Worm (Caenorhabditis elegans) whole organism, young adult: ENCODE measurements around the gene noca-2.

Source experiments
- D2030.7 ChIP-seq: fragments of 200-800 bp; sonication (Bioruptor generic); IDR thresholded peaks from 2 replicates; pipeline ENCODE4 v1.3.6; 2022; ENCODE audit warnings: missing genetic modification reagents, missing genetic modification characterization, missing compliant biosample characterization
- F22D6.2 ChIP-seq: sonication (generic microtip); optimal IDR thresholded peaks from 2 replicates; lab custom pipeline; 2016; ENCODE audit warnings: mild to moderate bottlenecking, missing genetic modification characterization, missing compliant biosample characterization
- F57A8.1 ChIP-seq: fragments of 200-800 bp; sonication (Bioruptor generic); optimal IDR thresholded peaks from 2 replicates; lab custom pipeline; 2018; ENCODE audit warnings: mild to moderate bottlenecking, missing genetic modification characterization, moderate library complexity, missing compliant biosample characterization
- F57C9.4 ChIP-seq: sonication (generic microtip); optimal IDR thresholded peaks from 2 replicates; lab custom pipeline; 2017; ENCODE audit warnings: mild to moderate bottlenecking, missing genetic modification characterization, missing compliant biosample characterization
- Y79H2A.3 ChIP-seq: fragments of 200-800 bp; sonication (Bioruptor generic); conservative IDR thresholded peaks from 2 replicates; pipeline ENCODE4 v1.3.6; 2022; ENCODE audit warnings: missing genetic modification reagents, missing genetic modification characterization, missing compliant biosample characterization
- ZK185.1 ChIP-seq: sonication (generic microtip); optimal IDR thresholded peaks from 2 replicates; lab custom pipeline; 2016; ENCODE audit warnings: mild to moderate bottlenecking, missing genetic modification characterization, missing compliant biosample characterization; ENCODE audit not compliant: poor library complexity, severe bottlenecking
- akir-1 ChIP-seq: fragments of 200-800 bp; sonication (Bioruptor generic); optimal IDR thresholded peaks from 2 replicates; lab custom pipeline; 2018; ENCODE audit warnings: mild to moderate bottlenecking, missing genetic modification characterization, moderate library complexity, missing compliant biosample characterization
- bed-2 ChIP-seq: fragments of 200-800 bp; sonication (Bioruptor generic); IDR thresholded peaks from 2 replicates; pipeline ENCODE4 v1.3.6; 2022; ENCODE audit warnings: missing genetic modification reagents, missing genetic modification characterization, missing compliant biosample characterization
- ccch-3 ChIP-seq: fragments of 200-800 bp; sonication (Bioruptor generic); optimal IDR thresholded peaks from 2 replicates; lab custom pipeline; 2018; ENCODE audit warnings: mild to moderate bottlenecking, missing genetic modification characterization, missing compliant biosample characterization
- cebp-1 ChIP-seq, 2 experiments: fragments of 200-800 bp in 1 of 2; sonication (Bioruptor generic) in 1 of 2; sonication (generic microtip) in 1 of 2; IDR thresholded peaks in 1 of 2; optimal IDR thresholded peaks in 1 of 2; 2 replicates each; pipeline versions ENCODE4 v1.3.6 to Lab custom; 2017 to 2022; ENCODE audit warnings: missing compliant biosample characterization in 2 of 2, missing genetic modification characterization in 2 of 2, mild to moderate bottlenecking in 1 of 2, missing genetic modification reagents in 1 of 2, moderate library complexity in 1 of 2
- ceh-27 ChIP-seq: fragments of 200-800 bp; sonication (Bioruptor generic); optimal IDR thresholded peaks from 2 replicates; lab custom pipeline; 2018; ENCODE audit warnings: mild to moderate bottlenecking, missing genetic modification characterization, moderate library complexity, missing compliant biosample characterization
- chd-7 ChIP-seq: sonication (generic microtip); optimal IDR thresholded peaks from 2 replicates; lab custom pipeline; 2016; ENCODE audit warnings: mild to moderate bottlenecking, missing genetic modification characterization, moderate library complexity, missing compliant biosample characterization
- die-1 ChIP-seq: sonication (generic microtip); optimal IDR thresholded peaks from 2 replicates; lab custom pipeline; 2016; ENCODE audit warnings: missing genotype, mild to moderate bottlenecking, missing genetic modification characterization, missing compliant biosample characterization
- dpff-1 ChIP-seq: sonication (generic microtip); optimal IDR thresholded peaks from 2 replicates; lab custom pipeline; 2017; ENCODE audit warnings: mild to moderate bottlenecking, missing genetic modification characterization, missing compliant biosample characterization
- egl-18 ChIP-seq: fragments of 200-800 bp; sonication (Bioruptor generic); IDR thresholded peaks from 2 replicates; pipeline ENCODE4 v1.3.6; 2022; ENCODE audit warnings: missing genetic modification reagents, missing genetic modification characterization, missing compliant biosample characterization
- egl-44 ChIP-seq: fragments of 200-800 bp; sonication (Bioruptor generic); IDR thresholded peaks from 2 replicates; pipeline ENCODE4 v1.3.6; 2022; ENCODE audit warnings: missing genetic modification reagents, missing genetic modification characterization, missing compliant biosample characterization
- egrh-3 ChIP-seq: fragments of 200-800 bp; sonication (Bioruptor generic); IDR thresholded peaks from 2 replicates; pipeline ENCODE4 v1.3.6; 2022; ENCODE audit warnings: missing genetic modification reagents, missing genetic modification characterization, missing compliant biosample characterization
- ekl-4 ChIP-seq: fragments of 200-800 bp; sonication (Bioruptor generic); IDR thresholded peaks from 2 replicates; pipeline ENCODE4 v1.3.6; 2022; ENCODE audit warnings: missing genetic modification reagents, missing genetic modification characterization, missing compliant biosample characterization
- ets-4 ChIP-seq: fragments of 200-800 bp; sonication (Bioruptor generic); optimal IDR thresholded peaks from 2 replicates; lab custom pipeline; 2018; ENCODE audit warnings: mild to moderate bottlenecking, missing genetic modification characterization, missing compliant biosample characterization
- fkh-3 ChIP-seq: sonication (generic microtip); optimal IDR thresholded peaks from 2 replicates; lab custom pipeline; 2016; ENCODE audit warnings: mild to moderate bottlenecking, missing genetic modification characterization, missing compliant biosample characterization
- him-1 ChIP-seq: sonication (generic microtip); optimal IDR thresholded peaks from 2 replicates; lab custom pipeline; 2016; ENCODE audit warnings: missing genotype, missing genetic modification reagents, missing genetic modification characterization, missing compliant biosample characterization
- hlh-12 ChIP-seq: sonication (generic microtip); optimal IDR thresholded peaks from 2 replicates; lab custom pipeline; 2016; ENCODE audit warnings: missing genetic modification characterization, missing compliant biosample characterization
- hmg-20 ChIP-seq: fragments of 200-800 bp; sonication (Bioruptor generic); IDR thresholded peaks from 2 replicates; pipeline ENCODE4 v1.3.6; 2022; ENCODE audit warnings: missing genetic modification reagents, missing genetic modification characterization, missing compliant biosample characterization
- hsf-1 ChIP-seq: fragments of 200-800 bp; sonication (Bioruptor generic); IDR thresholded peaks from 2 replicates; pipeline ENCODE4 v1.3.6; 2022; ENCODE audit warnings: missing genetic modification reagents, missing genetic modification characterization, missing compliant biosample characterization
- let-526 ChIP-seq: fragments of 200-800 bp; sonication (Bioruptor generic); IDR thresholded peaks from 2 replicates; pipeline ENCODE4 v1.3.6; 2022; ENCODE audit warnings: missing genetic modification reagents, missing genetic modification characterization, missing compliant biosample characterization
- let-607 ChIP-seq, 2 experiments: fragments of 200-800 bp in 1 of 2; sonication (Bioruptor generic) in 1 of 2; sonication (generic microtip) in 1 of 2; optimal IDR thresholded peaks; 2 replicates each; lab custom pipeline; 2016 to 2018; ENCODE audit warnings: mild to moderate bottlenecking in 2 of 2, missing compliant biosample characterization in 2 of 2, missing genetic modification characterization in 2 of 2, moderate library complexity in 2 of 2, missing genotype in 1 of 2
- lin-26 ChIP-seq: fragments of 200-800 bp; sonication (Bioruptor generic); IDR thresholded peaks from 2 replicates; pipeline ENCODE4 v1.3.6; 2022; ENCODE audit warnings: missing genetic modification reagents, missing genetic modification characterization, missing compliant biosample characterization
- lin-40 ChIP-seq: sonication (generic microtip); optimal IDR thresholded peaks from 2 replicates; lab custom pipeline; 2016; ENCODE audit warnings: missing genetic modification characterization, mild to moderate bottlenecking, missing compliant biosample characterization, missing genotype, missing genetic modification reagents
- lin-54 ChIP-seq: fragments of 200-800 bp; sonication (Bioruptor generic); optimal IDR thresholded peaks from 2 replicates; lab custom pipeline; 2018; ENCODE audit warnings: mild to moderate bottlenecking, missing genetic modification characterization, missing compliant biosample characterization
- lir-1 ChIP-seq: fragments of 200-800 bp; sonication (Bioruptor generic); conservative IDR thresholded peaks from 2 replicates; pipeline ENCODE4 v1.3.6; 2022; ENCODE audit warnings: missing genetic modification reagents, missing genetic modification characterization, missing compliant biosample characterization
- madf-3 ChIP-seq: fragments of 200-800 bp; sonication (Bioruptor generic); IDR thresholded peaks from 2 replicates; pipeline ENCODE4 v1.3.6; 2022; ENCODE audit warnings: missing genetic modification reagents, missing genetic modification characterization, missing compliant biosample characterization
- mxl-1 ChIP-seq: sonication (generic microtip); optimal IDR thresholded peaks from 2 replicates; lab custom pipeline; 2016; ENCODE audit warnings: missing genetic modification characterization, missing compliant biosample characterization
- nfya-2 ChIP-seq: fragments of 200-800 bp; sonication (Bioruptor generic); IDR thresholded peaks from 2 replicates; pipeline ENCODE4 v1.3.6; 2022; ENCODE audit warnings: missing genetic modification reagents, missing genetic modification characterization, missing compliant biosample characterization
- nhr-120 ChIP-seq: fragments of 200-800 bp; sonication (Bioruptor generic); IDR thresholded peaks from 2 replicates; pipeline ENCODE4 v1.3.6; 2022; ENCODE audit warnings: missing genetic modification characterization, missing compliant biosample characterization
- nhr-179 ChIP-seq: sonication (generic microtip); optimal IDR thresholded peaks from 2 replicates; lab custom pipeline; 2016; ENCODE audit warnings: mild to moderate bottlenecking, missing genetic modification characterization, missing compliant biosample characterization
- repo-1 ChIP-seq: sonication (generic microtip); optimal IDR thresholded peaks from 2 replicates; lab custom pipeline; 2017; ENCODE audit warnings: mild to moderate bottlenecking, missing genetic modification characterization, missing compliant biosample characterization
- snpc-4 ChIP-seq, 5 experiments: fragments of 150-350 bp in 1 of 5; sonication (generic microtip) in 4 of 5; optimal IDR thresholded peaks; 2 replicates each; lab custom pipeline; 2014 to 2018; ENCODE audit warnings: missing genetic modification characterization in 5 of 5, missing biosample characterization in 3 of 5, antibody characterized with exemption in 2 of 5, mild to moderate bottlenecking in 2 of 5, missing compliant biosample characterization in 2 of 5, missing genotype in 2 of 5, moderate library complexity in 2 of 5, missing genetic modification reagents in 1 of 5
- somi-1 ChIP-seq: fragments of 200-800 bp; sonication (Bioruptor generic); optimal IDR thresholded peaks from 2 replicates; lab custom pipeline; 2018; ENCODE audit warnings: mild to moderate bottlenecking, missing genetic modification characterization, missing compliant biosample characterization
- unc-130 ChIP-seq: sonication (generic microtip); optimal IDR thresholded peaks from 2 replicates; lab custom pipeline; 2016; ENCODE audit warnings: missing genetic modification reagents, missing genetic modification characterization, missing compliant biosample characterization
- ztf-18 ChIP-seq: sonication (generic microtip); optimal IDR thresholded peaks from 2 replicates; lab custom pipeline; 2016; ENCODE audit warnings: missing genotype, mild to moderate bottlenecking, missing genetic modification characterization, missing compliant biosample characterization
- ztf-22 ChIP-seq: fragments of 200-800 bp; sonication (Bioruptor generic); optimal IDR thresholded peaks from 2 replicates; lab custom pipeline; 2018; ENCODE audit warnings: mild to moderate bottlenecking, missing genetic modification characterization, moderate library complexity, missing compliant biosample characterization
- ztf-25 ChIP-seq: fragments of 200-800 bp; sonication (Bioruptor generic); IDR thresholded peaks from 2 replicates; pipeline ENCODE4 v1.3.6; 2022; ENCODE audit warnings: missing genetic modification reagents, missing genetic modification characterization, missing compliant biosample characterization

Gene noca-2

ce11 chrX:11711437-11712080 lies 44.6 kb downstream of the noca-2 start (continued):
- TF ChIP-seq ekl-4 (GFP tag; lab: Robert Waterston, UW) (no peak), somi-1 (GFP tag; lab: Kevin White, UChicago) (no peak), ztf-22 (GFP tag; lab: Kevin White, UChicago) (no peak), ets-4 (no peak), hlh-12 (tag; lab: Kevin White, UChicago) (no peak)

- TF ChIP-seq dpff-1: no peak
- TF ChIP-seq bed-2 (GFP tag; lab: Robert Waterston, UW): no peak
- TF ChIP-seq egl-44: no peak
- no peak for TF ChIP-seq F22D6.2 (tag; lab: Kevin White, UChicago)
- no peak for TF ChIP-seq ets-4
- no peak for TF ChIP-seq unc-130 (GFP tag; lab: Kevin White, UChicago)
- no peak for TF ChIP-seq mxl-1 (tag; lab: Kevin White, UChicago)
- no peak for TF ChIP-seq ztf-18 (tag; lab: Kevin White, UChicago)
- TF ChIP-seq ztf-25 (GFP tag; lab: Robert Waterston, UW): no peak
Observed at ce11 chrX:11712230-11712853, 45.4 kb downstream of the noca-2 start, which contains the start of gene col-180. TSS of gene col-180 (minus strand) at chrX:11712280.

- no peak for TF ChIP-seq let-526 (GFP tag; lab: Robert Waterston, UW)
- no peak for TF ChIP-seq cebp-1 (GFP tag; IDR thresholded peaks at IDR 0.05; lab: Robert Waterston, UW)
- no peak for TF ChIP-seq cebp-1 (tag; optimal IDR thresholded peaks at IDR 0.05; lab: Kevin White, UChicago)
- no peak for TF ChIP-seq chd-7 (tag; lab: Kevin White, UChicago)
- TF ChIP-seq egl-18: no peak
- TF ChIP-seq madf-3: no peak
- TF ChIP-seq unc-130 (GFP tag; lab: Kevin White, UChicago): no peak
- TF ChIP-seq fkh-3 (tag; lab: Kevin White, UChicago): no peak
- TF ChIP-seq let-607 (tag; optimal IDR thresholded peaks at IDR 0.05; lab: Kevin White, UChicago): no peak
- no peak for TF ChIP-seq repo-1 (tag; lab: Kevin White, UChicago)
- TF ChIP-seq egrh-3 (GFP tag; lab: Robert Waterston, UW): no peak
- TF ChIP-seq ZK185.1 (tag; lab: Kevin White, UChicago): no peak
- TF ChIP-seq hmg-20 (GFP tag; lab: Robert Waterston, UW): no peak
- no peak for TF ChIP-seq lin-40 (tag; lab: Kevin White, UChicago)
- TF ChIP-seq lin-26 (GFP tag; lab: Robert Waterston, UW): no peak
- TF ChIP-seq, all 124 proteins: peak for 0
Observed at ce11 chrX:11716463-11716960, 49.6 kb downstream of the noca-2 start, which contains the start of gene C44C10.9. TSS of gene C44C10.9 (minus strand) at chrX:11716513.

- TF ChIP-seq nhr-120 (GFP tag; lab: Robert Waterston, UW) (no peak), akir-1 (GFP tag; lab: Kevin White, UChicago) (no peak), F57C9.4 (no peak), F57A8.1 (GFP tag; lab: Kevin White, UChicago) (no peak), lin-54 (GFP tag; lab: Kevin White, UChicago) (no peak), hsf-1 (GFP tag; lab: Robert Waterston, UW) (no peak), nfya-2 (no peak), nhr-179 (tag; lab: Kevin White, UChicago) (no peak), die-1 (tag; lab: Kevin White, UChicago) (no peak), him-1 (no peak), ccch-3 (no peak), ceh-27 (GFP tag; lab: Kevin White, UChicago) (no peak), D2030.7 (GFP tag; lab: Robert Waterston, UW) (no peak), snpc-4 (GFP tag; optimal IDR thresholded peaks at IDR 0.05; lab: Kevin White, UChicago) (no peak), snpc-4 (tag; optimal IDR thresholded peaks at IDR 0.05; lab: Kevin White, UChicago) (no peak), lir-1 (GFP tag; lab: Robert Waterston, UW) (no peak), Y79H2A.3 (GFP tag; lab: Robert Waterston, UW) (no peak)
Observed at ce11 chrX:11718751-11719150, 51.8 kb downstream of the noca-2 start.
